Fruit fly (Drosophila melanogaster) whole organism, embryonic: ENCODE results near the gene Fbxl7.
A peak's percentile ranks its signal among the peaks of the same experiment; 100 is the strongest.

Experiments
- B-H1 ChIP-seq: fragments of 200-800 bp; sonication (Bioruptor generic); IDR thresholded peaks from 3 replicates; pipeline ENCODE4 v1.3.6; 2022; ENCODE audit warnings: missing biosample characterization, missing genetic modification characterization
- CG11398 ChIP-seq: fragments of 200-800 bp; sonication (Bioruptor generic); optimal IDR thresholded peaks from 2 replicates; lab custom pipeline; 2016; ENCODE audit warnings: missing biosample characterization, missing genetic modification characterization
- CG12769 ChIP-seq: fragments of 200-800 bp; sonication (Bioruptor generic); optimal IDR thresholded peaks from 2 replicates; lab custom pipeline; 2019; ENCODE audit warnings: missing biosample characterization, mild to moderate bottlenecking, missing genetic modification characterization, moderate library complexity
- CG16813 ChIP-seq: fragments of 200-800 bp; sonication (Bioruptor generic); IDR thresholded peaks from 3 replicates; pipeline ENCODE4 v1.3.6; 2022; ENCODE audit warnings: missing biosample characterization, missing genetic modification characterization; ENCODE audit not compliant: partially characterized antibody
- CG17328 ChIP-seq: fragments of 200-800 bp; sonication (Bioruptor generic); IDR thresholded peaks from 2 replicates; pipeline ENCODE4 v1.3.6; 2022; ENCODE audit warnings: missing biosample characterization, missing genetic modification characterization
- CG17612 ChIP-seq: fragments of 200-800 bp; sonication (Bioruptor generic); IDR thresholded peaks from 2 replicates; pipeline ENCODE4 v1.3.6; 2022; ENCODE audit warnings: missing biosample characterization, missing genetic modification characterization
- CG18011 ChIP-seq: fragments of 200-800 bp; sonication (Bioruptor generic); optimal IDR thresholded peaks from 2 replicates; lab custom pipeline; 2017; ENCODE audit warnings: missing biosample characterization, missing genetic modification characterization, mild to moderate bottlenecking, moderate library complexity, missing genotype
- CG32532 ChIP-seq: fragments of 200-800 bp; sonication (Bioruptor generic); IDR thresholded peaks from 2 replicates; pipeline ENCODE4 v1.3.6; 2022; ENCODE audit warnings: missing biosample characterization, missing genetic modification characterization
- CG34224 ChIP-seq: fragments of 200-800 bp; sonication (Bioruptor generic); IDR thresholded peaks from 3 replicates; pipeline ENCODE4 v1.3.6; 2022; ENCODE audit warnings: missing biosample characterization, missing genetic modification characterization; ENCODE audit not compliant: partially characterized antibody
- CG34422 ChIP-seq: fragments of 200-800 bp; sonication (Bioruptor generic); IDR thresholded peaks from 3 replicates; pipeline ENCODE4 v1.3.6; 2022; ENCODE audit warnings: missing biosample characterization, missing genetic modification characterization
- CG3838 ChIP-seq: fragments of 200-800 bp; sonication (Bioruptor generic); optimal IDR thresholded peaks from 3 replicates; lab custom pipeline; 2016; ENCODE audit warnings: missing biosample characterization, missing genetic modification characterization
- CG3995 ChIP-seq: fragments of 200-800 bp; sonication (Bioruptor generic); optimal IDR thresholded peaks from 3 replicates; lab custom pipeline; 2016; ENCODE audit warnings: missing biosample characterization, missing genetic modification characterization
- CG4424 ChIP-seq: fragments of 200-800 bp; sonication (Bioruptor generic); optimal IDR thresholded peaks from 3 replicates; lab custom pipeline; 2016; ENCODE audit warnings: missing biosample characterization, missing genetic modification characterization
- CG6254 ChIP-seq: fragments of 200-800 bp; sonication (Bioruptor generic); optimal IDR thresholded peaks from 3 replicates; lab custom pipeline; 2017; ENCODE audit warnings: mild to moderate bottlenecking, missing biosample characterization, missing genetic modification reagents, missing genetic modification characterization
- CG6791 ChIP-seq: fragments of 200-800 bp; sonication (Bioruptor generic); IDR thresholded peaks from 3 replicates; pipeline ENCODE4 v1.3.6; 2022; ENCODE audit warnings: missing biosample characterization, missing genetic modification characterization; ENCODE audit not compliant: partially characterized antibody
- CG8089 ChIP-seq: fragments of 200-800 bp; sonication (Bioruptor generic); optimal IDR thresholded peaks from 3 replicates; lab custom pipeline; 2016; ENCODE audit warnings: missing biosample characterization, missing genetic modification characterization
- CG9215 ChIP-seq: fragments of 200-800 bp; sonication (Bioruptor generic); IDR thresholded peaks from 2 replicates; pipeline ENCODE4 v1.3.6; 2022; ENCODE audit warnings: missing biosample characterization, missing genetic modification characterization
- CG9932 ChIP-seq: fragments of 200-800 bp; sonication (Bioruptor generic); IDR thresholded peaks from 2 replicates; pipeline ENCODE4 v1.3.6; 2022; ENCODE audit warnings: missing biosample characterization, missing genetic modification characterization
- CTCF ChIP-seq: fragments of 200-800 bp; sonication (Bioruptor generic); optimal IDR thresholded peaks from 2 replicates; lab custom pipeline; 2017; ENCODE audit warnings: missing biosample characterization, mild to moderate bottlenecking, missing genetic modification characterization, moderate library complexity
- CkIIα-i1 ChIP-seq: fragments of 200-800 bp; sonication (Bioruptor generic); IDR thresholded peaks from 2 replicates; pipeline ENCODE4 v1.3.6; 2022; ENCODE audit warnings: missing biosample characterization, missing genetic modification characterization
- Doc2 ChIP-seq: fragments of 200-800 bp; sonication (Bioruptor generic); IDR thresholded peaks from 2 replicates; pipeline ENCODE4 v1.3.6; 2022; ENCODE audit warnings: missing biosample characterization, missing genetic modification characterization
- Dref ChIP-seq: fragments of 200-800 bp; sonication (Bioruptor generic); IDR thresholded peaks from 2 replicates; pipeline ENCODE4 v1.3.6; 2022; ENCODE audit warnings: missing biosample characterization, missing genetic modification characterization
- Fer3 ChIP-seq: fragments of 200-800 bp; sonication (Bioruptor generic); optimal IDR thresholded peaks from 2 replicates; lab custom pipeline; 2018; ENCODE audit warnings: missing biosample characterization, mild to moderate bottlenecking, missing genetic modification characterization, moderate library complexity
- H15 ChIP-seq: fragments of 200-800 bp; sonication (Bioruptor generic); IDR thresholded peaks from 3 replicates; pipeline ENCODE4 v1.3.6; 2022; ENCODE audit warnings: missing biosample characterization, missing genetic modification characterization
- HLH54F ChIP-seq: fragments of 200-800 bp; sonication (Bioruptor generic); optimal IDR thresholded peaks from 3 replicates; lab custom pipeline; 2016; ENCODE audit warnings: missing biosample characterization, missing genetic modification characterization
- Jarid2 ChIP-seq: fragments of 200-800 bp; sonication (Bioruptor generic); optimal IDR thresholded peaks from 3 replicates; lab custom pipeline; 2017; ENCODE audit warnings: mild to moderate bottlenecking, missing biosample characterization, missing genetic modification reagents, missing genetic modification characterization
- Kr ChIP-seq: fragments of 200-800 bp; sonication (Bioruptor generic); optimal IDR thresholded peaks from 2 replicates; lab custom pipeline; 2017; ENCODE audit warnings: missing biosample characterization, mild to moderate bottlenecking, missing genetic modification characterization
- MBD-R2 ChIP-seq: fragments of 200-800 bp; sonication (Bioruptor generic); IDR thresholded peaks from 2 replicates; pipeline ENCODE4 v1.3.6; 2022; ENCODE audit warnings: missing biosample characterization, missing genetic modification characterization
- Med ChIP-seq: fragments of 200-800 bp; sonication (Bioruptor generic); peaks from one replicate; lab custom pipeline; 2016; ENCODE audit warnings: missing biosample characterization, missing genetic modification characterization, mild to moderate bottlenecking, inconsistent platforms, moderate library complexity
- Oaz ChIP-seq: fragments of 200-800 bp; sonication (Bioruptor generic); IDR thresholded peaks from 2 replicates; pipeline ENCODE4 v1.3.6; 2022; ENCODE audit warnings: missing biosample characterization, missing genetic modification characterization
- Stat92E ChIP-seq, 3 experiments: fragments of >200 bp in 2 of 3; fragments of 200-800 bp in 1 of 3; sonication (Bioruptor generic) in 1 of 3; optimal IDR thresholded peaks; 2 replicates each; lab custom pipeline; 2017 to 2019; ENCODE audit warnings: missing biosample characterization in 3 of 3, missing genetic modification characterization in 3 of 3, mild to moderate bottlenecking in 1 of 3, moderate library complexity in 1 of 3
- Xrp1 ChIP-seq: fragments of 200-800 bp; sonication (Bioruptor generic); IDR thresholded peaks from 2 replicates; pipeline ENCODE4 v1.3.6; 2022; ENCODE audit warnings: missing biosample characterization, missing genetic modification characterization
- ac ChIP-seq: fragments of 200-800 bp; sonication (Bioruptor generic); optimal IDR thresholded peaks from 3 replicates; lab custom pipeline; 2017; ENCODE audit warnings: missing biosample characterization, mild to moderate bottlenecking, missing genetic modification characterization
- al ChIP-seq: fragments of 200-800 bp; sonication (Bioruptor generic); IDR thresholded peaks from 2 replicates; pipeline ENCODE4 v1.3.6; 2022; ENCODE audit warnings: missing biosample characterization, missing genetic modification characterization
- aop ChIP-seq: fragments of 200-800 bp; sonication (Bioruptor generic); IDR thresholded peaks from 2 replicates; pipeline ENCODE4 v1.3.6; 2022; ENCODE audit warnings: missing biosample characterization, missing genetic modification characterization
- cad ChIP-seq: fragments of >200 bp; optimal IDR thresholded peaks from 2 replicates; lab custom pipeline; 2017; ENCODE audit warnings: missing biosample characterization, missing genetic modification characterization
- chinmo ChIP-seq: fragments of 200-800 bp; sonication (Bioruptor generic); IDR thresholded peaks from 4 replicates; pipeline ENCODE4 v1.3.6; 2022; ENCODE audit warnings: missing biosample characterization, missing genetic modification characterization; ENCODE audit not compliant: partially characterized antibody
- croc ChIP-seq: fragments of 200-800 bp; sonication (Bioruptor generic); conservative IDR thresholded peaks from 3 replicates; pipeline ENCODE4 v1.3.6; 2022; ENCODE audit warnings: missing biosample characterization, missing genetic modification characterization
- fu2 ChIP-seq: fragments of 200-800 bp; sonication (Bioruptor generic); optimal IDR thresholded peaks from 2 replicates; lab custom pipeline; 2016; ENCODE audit warnings: missing biosample characterization, missing genetic modification characterization
- hkb ChIP-seq, 2 experiments: fragments of 200-800 bp in 1 of 2; fragments of >200 bp in 1 of 2; sonication (Bioruptor generic) in 1 of 2; IDR thresholded peaks in 1 of 2; optimal IDR thresholded peaks in 1 of 2; 2 replicates each; pipeline versions ENCODE4 v1.3.6 to Lab custom; 2017 to 2022; ENCODE audit warnings: missing biosample characterization in 1 of 2, missing genetic modification characterization in 1 of 2
- jumu ChIP-seq: fragments of 200-800 bp; sonication (Bioruptor generic); optimal IDR thresholded peaks from 3 replicates; lab custom pipeline; 2016; ENCODE audit warnings: missing biosample characterization, missing genetic modification characterization
- kay ChIP-seq: fragments of 200-800 bp; sonication (Bioruptor generic); optimal IDR thresholded peaks from 2 replicates; lab custom pipeline; 2016; ENCODE audit warnings: missing biosample characterization, missing genetic modification characterization
- lbe ChIP-seq: fragments of 200-800 bp; sonication (Bioruptor generic); optimal IDR thresholded peaks from 2 replicates; lab custom pipeline; 2016; ENCODE audit warnings: missing biosample characterization, mild to moderate bottlenecking, missing genetic modification characterization
- pita ChIP-seq: fragments of 200-800 bp; sonication (Bioruptor generic); optimal IDR thresholded peaks from 2 replicates; lab custom pipeline; 2017; ENCODE audit warnings: missing biosample characterization, mild to moderate bottlenecking, missing genetic modification characterization
- sug ChIP-seq: fragments of 200-800 bp; optimal IDR thresholded peaks from 2 replicates; lab custom pipeline; 2019; ENCODE audit warnings: missing biosample characterization, mild to moderate bottlenecking, missing genetic modification characterization, moderate library complexity
- tgo ChIP-seq: fragments of 200-800 bp; sonication (Bioruptor generic); IDR thresholded peaks from 3 replicates; pipeline ENCODE4 v1.3.6; 2022; ENCODE audit warnings: missing biosample characterization, missing genetic modification characterization
- tup ChIP-seq: fragments of 200-800 bp; sonication (Bioruptor generic); optimal IDR thresholded peaks from 2 replicates; lab custom pipeline; 2016; ENCODE audit warnings: missing biosample characterization, mild to moderate bottlenecking, missing genetic modification characterization, moderate library complexity
- tx ChIP-seq: fragments of 200-800 bp; sonication (Bioruptor generic); optimal IDR thresholded peaks from 2 replicates; lab custom pipeline; 2016; ENCODE audit warnings: missing biosample characterization, missing genetic modification characterization
- vvl ChIP-seq: fragments of 200-800 bp; sonication (Bioruptor generic); IDR thresholded peaks from 2 replicates; pipeline ENCODE4 v1.3.6; 2022; ENCODE audit warnings: missing biosample characterization, missing genetic modification characterization
- wek ChIP-seq: fragments of 200-800 bp; sonication (Bioruptor generic); optimal IDR thresholded peaks from 3 replicates; lab custom pipeline; 2018; ENCODE audit warnings: missing biosample characterization, mild to moderate bottlenecking, missing genetic modification characterization, moderate library complexity
- zen2 ChIP-seq: fragments of 200-800 bp; sonication (Bioruptor generic); IDR thresholded peaks from 3 replicates; pipeline ENCODE4 v1.3.6; 2022; ENCODE audit warnings: missing biosample characterization, missing genetic modification characterization; ENCODE audit not compliant: partially characterized antibody
- zfh1 ChIP-seq: fragments of 200-800 bp; sonication (Bioruptor generic); IDR thresholded peaks from 3 replicates; pipeline ENCODE4 v1.3.6; 2022; ENCODE audit warnings: missing biosample characterization, missing genetic modification characterization

Gene Fbxl7

dm6 chr3R:15965169-15965568 is 44.5 kb downstream of the Fbxl7 start, which contains the start of the genes CG32856 and Rbf2 (continued):
- TF ChIP-seq CG16813 (GFP tag; lab: Robert Waterston, UW) = peak; percentile 79
- TF ChIP-seq HLH54F = peak; percentile 85
- TF ChIP-seq CG4424 = peak; percentile 63
- no peak for TF ChIP-seq Doc2 (GFP tag; lab: Robert Waterston, UW)
- no peak for TF ChIP-seq hkb (optimal IDR thresholded peaks at IDR 0.05; lab: Kevin White, UChicago)
- peak; percentile 73 for TF ChIP-seq hkb (GFP tag; IDR thresholded peaks at IDR 0.05; lab: Robert Waterston, UW)
- TF ChIP-seq CG6791 (GFP tag; lab: Robert Waterston, UW) = peak; percentile 95
- TF ChIP-seq zfh1 (GFP tag; lab: Robert Waterston, UW) = no peak
- TF ChIP-seq zen2 (GFP tag; lab: Robert Waterston, UW) = peak; percentile 82
- peak; percentile 60 for TF ChIP-seq CG11398 (GFP tag; lab: Kevin White, UChicago)
- TF ChIP-seq Xrp1 (GFP tag; lab: Robert Waterston, UW) = peak; percentile 40; the same call in 1 of the 2 replicates
- peak; percentile 39 for TF ChIP-seq kay (GFP tag; lab: Kevin White, UChicago)
- no peak for TF ChIP-seq CG32532 (GFP tag; lab: Robert Waterston, UW)
- TF ChIP-seq CG34224 (GFP tag; lab: Robert Waterston, UW) = peak; percentile 75
- TF ChIP-seq pita (GFP tag; lab: Kevin White, UChicago) = no peak
- TF ChIP-seq cad (GFP tag; lab: Kevin White, UChicago) = no peak
- TF ChIP-seq tgo (GFP tag; lab: Robert Waterston, UW) = no peak
- TF ChIP-seq CG3995 (GFP tag; lab: Kevin White, UChicago) = peak; percentile 87
- peak; percentile 68 for TF ChIP-seq fu2
- peak; percentile 90 for TF ChIP-seq sug (tag; lab: Kevin White, UChicago)
- peak; percentile 94 for TF ChIP-seq CG9932
- no peak for TF ChIP-seq al
- TF ChIP-seq H15 (GFP tag; lab: Robert Waterston, UW) = no peak
- TF ChIP-seq lbe (GFP tag; lab: Kevin White, UChicago) = no peak
- peak; percentile 64 for TF ChIP-seq tx (GFP tag; lab: Kevin White, UChicago)
- TF ChIP-seq aop (GFP tag; lab: Robert Waterston, UW) = no peak
- TF ChIP-seq vvl (GFP tag; lab: Robert Waterston, UW) = peak; percentile 87
- TF ChIP-seq ac = no peak
- TF ChIP-seq B-H1 (GFP tag; lab: Robert Waterston, UW) = no peak
- TF ChIP-seq chinmo (GFP tag; lab: Robert Waterston, UW) = 0 out of 4 replicates have a peak, but pooled peaks have one; percentile 68
- peak; percentile 74 for TF ChIP-seq CG17328 (GFP tag; lab: Robert Waterston, UW)
- TF ChIP-seq jumu (GFP tag; lab: Kevin White, UChicago) = no peak
- TF ChIP-seq Oaz = peak; percentile 67; the same call in 1 of the 2 replicates
- no peak for TF ChIP-seq croc (GFP tag; lab: Robert Waterston, UW)
- peak; percentile 43 for TF ChIP-seq Fer3 (tag; lab: Kevin White, UChicago)
- TF ChIP-seq CG12769 (tag; lab: Kevin White, UChicago) = no peak
- peak; percentile 34; the same call in 1 of the 3 replicates for TF ChIP-seq CG34422 (GFP tag; lab: Robert Waterston, UW)
- peak; percentile 95 for TF ChIP-seq Med (GFP tag; lab: Kevin White, UChicago)
- peak; percentile 69 for TF ChIP-seq wek
- peak; percentile 60 for TF ChIP-seq CG8089 (GFP tag; lab: Kevin White, UChicago)
- no peak for TF ChIP-seq Jarid2 (GFP tag; lab: Kevin White, UChicago)
- peak; percentile 97 for TF ChIP-seq Dref
- TF ChIP-seq CG18011 (GFP tag; lab: Kevin White, UChicago) = peak; percentile 38
- TF ChIP-seq CkIIα-i1 = no peak
- peak; percentile 91 for TF ChIP-seq MBD-R2
- TF ChIP-seq Stat92E (GFP tag; optimal IDR thresholded peaks at IDR 0.05; lab: Kevin White, UChicago) = peak in 1 of 3 experiments; percentile 0
- TF ChIP-seq tup (GFP tag; lab: Kevin White, UChicago) = peak; percentile 57
- no peak for TF ChIP-seq CG9215 (GFP tag; lab: Robert Waterston, UW)
- TF ChIP-seq CG3838 (GFP tag; lab: Kevin White, UChicago) = peak; percentile 63
- TF ChIP-seq CG6254 (GFP tag; lab: Kevin White, UChicago) = peak; percentile 20
- no peak for TF ChIP-seq CTCF (GFP tag; lab: Kevin White, UChicago)
- no peak for TF ChIP-seq CG17612 (GFP tag; lab: Robert Waterston, UW)
- TF ChIP-seq Kr (GFP tag; lab: Kevin White, UChicago) = peak; percentile 27
